Fruit fly (Drosophila melanogaster): ENCODE data around the gene Pglym78.
A peak's percentile ranks its signal among the peaks of the same experiment; 100 is the strongest.

Pglym78 gene

DNA sequence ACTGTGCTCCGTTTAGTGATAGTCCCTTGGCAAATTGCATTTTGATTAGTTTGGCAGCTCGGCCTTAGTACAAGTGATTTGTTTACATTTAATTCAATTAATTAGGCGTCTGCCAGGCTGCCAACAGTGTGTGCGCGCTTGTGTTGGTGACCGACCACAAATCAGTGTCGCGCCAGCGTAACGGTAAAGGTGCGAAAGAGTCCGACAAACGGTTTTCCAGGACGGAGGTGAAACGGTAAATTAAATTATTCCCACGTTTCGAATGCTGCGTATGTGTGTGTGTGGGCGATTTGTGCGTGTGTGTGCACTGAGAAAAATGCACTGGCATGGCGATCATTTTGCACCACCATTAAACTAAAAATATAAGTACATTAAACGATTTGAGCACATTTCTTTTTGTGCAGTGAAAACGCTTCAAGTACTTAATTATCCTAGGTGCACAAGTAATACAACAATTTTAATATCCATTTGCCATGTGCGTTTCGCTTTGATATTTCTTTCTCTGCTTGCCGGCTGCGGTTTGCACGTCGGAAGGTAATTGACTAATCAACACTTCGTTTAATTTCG lies 9.0 kb upstream of the Pglym78 start (continued):
- TF ChIP-seq hkb (optimal IDR thresholded peaks at IDR 0.05) (no peak), hkb (GFP tag; IDR thresholded peaks at IDR 0.05) (peak; percentile 9; the same call in 1 of the 2 replicates), CG15011 (GFP tag; optimal IDR thresholded peaks at IDR 0.05) (no peak), row (GFP tag; IDR thresholded peaks at IDR 0.05) (peak; percentile 60), NC2β (GFP tag; optimal IDR thresholded peaks at IDR 0.05) (no peak), Xbp1 (GFP tag; optimal IDR thresholded peaks at IDR 0.05) (peak; percentile 19), mam (GFP tag; optimal IDR thresholded peaks at IDR 0.05) (no peak), CG8290 (GFP tag; optimal IDR thresholded peaks at IDR 0.05) (no peak), CG8290 (tag; optimal IDR thresholded peaks at IDR 0.05) (no peak), gro (GFP tag; optimal IDR thresholded peaks at IDR 0.05) (no peak), CG16815 (GFP tag; optimal IDR thresholded peaks at IDR 0.05) (no peak), Elba2 (GFP tag; optimal IDR thresholded peaks at IDR 0.05) (no peak), bcd (GFP tag; optimal IDR thresholded peaks at IDR 0.05) (no peak), tna (GFP tag; IDR thresholded peaks at IDR 0.05; ENCODE audit: partially characterized antibody) (no peak), Dref (GFP tag; IDR thresholded peaks at IDR 0.05) (no peak), luna (GFP tag; optimal IDR thresholded peaks at IDR 0.05) (no peak), CG13894 (tag; optimal IDR thresholded peaks at IDR 0.05) (no peak), CG2678 (tag; optimal IDR thresholded peaks at IDR 0.05) (no peak), CG4360 (GFP tag; IDR thresholded peaks at IDR 0.05) (no peak), CG32767 (GFP tag; IDR thresholded peaks at IDR 0.05) (no peak), Rfx (GFP tag; IDR thresholded peaks at IDR 0.05) (peak; percentile 51), Doc3 (GFP tag; IDR thresholded peaks at IDR 0.05; ENCODE audit: partially characterized antibody) (no peak), CG18476 (GFP tag; optimal IDR thresholded peaks at IDR 0.05) (no peak), gem (tag; optimal IDR thresholded peaks at IDR 0.05) (no peak), CG13424 (tag; optimal IDR thresholded peaks at IDR 0.05) (peak; percentile 23), pho (GFP tag; optimal IDR thresholded peaks at IDR 0.05) (no peak), Hsf (GFP tag; optimal IDR thresholded peaks at IDR 0.05) (peak; percentile 38), CG12155 (GFP tag; optimal IDR thresholded peaks at IDR 0.05) (no peak), TFAM (GFP tag; optimal IDR thresholded peaks at IDR 0.05) (no peak), nmo (GFP tag; optimal IDR thresholded peaks at IDR 0.05) (no peak), Asciz (GFP tag; optimal IDR thresholded peaks at IDR 0.05) (no peak), CG8924 (tag; optimal IDR thresholded peaks at IDR 0.05) (no peak), BEAF-32 (GFP tag; optimal IDR thresholded peaks at IDR 0.05) (no peak), Sox100B (GFP tag; optimal IDR thresholded peaks at IDR 0.05) (no peak), CG14667 (GFP tag; IDR thresholded peaks at IDR 0.05) (no peak), nerfin-1 (tag; optimal IDR thresholded peaks at IDR 0.05) (no peak), Side (GFP tag; optimal IDR thresholded peaks at IDR 0.05) (no peak), Med (GFP tag) (peak; percentile 84), CG1233 (GFP tag; optimal IDR thresholded peaks at IDR 0.05) (no peak), Xrp1 (GFP tag; IDR thresholded peaks at IDR 0.05) (peak; percentile 19; the same call in 1 of the 2 replicates), gce (GFP tag; IDR thresholded peaks at IDR 0.05) (no peak), zfh1 (GFP tag; IDR thresholded peaks at IDR 0.05) (no peak), pum (GFP tag; optimal IDR thresholded peaks at IDR 0.05) (no peak), CG4424 (GFP tag; optimal IDR thresholded peaks at IDR 0.05) (no peak), Nf-YB (GFP tag; optimal IDR thresholded peaks at IDR 0.05) (no peak), Camta (GFP tag; optimal IDR thresholded peaks at IDR 0.05) (no peak), CG12104 (GFP tag; optimal IDR thresholded peaks at IDR 0.05) (no peak), fru (optimal IDR thresholded peaks at IDR 0.05) (no peak), CG15601 (tag; optimal IDR thresholded peaks at IDR 0.05) (no peak), eve (GFP tag; optimal IDR thresholded peaks at IDR 0.05) (no peak), nerfin-2 (GFP tag; IDR thresholded peaks at IDR 0.05; ENCODE audit: partially characterized antibody) (no peak), CG32532 (GFP tag; IDR thresholded peaks at IDR 0.05) (0 out of 2 replicates have a peak, but pooled peaks have one; percentile 30)

All from whole organism, embryonic.